Worm (Caenorhabditis elegans) whole organism, L4 larva: ENCODE measurements around the gene col-33.

ENCODE experiments used
- F44E2.7 ChIP-seq: fragments of 200-800 bp; sonication (Bioruptor generic); IDR thresholded peaks from 2 replicates; pipeline ENCODE4 v2.1.2; 2022; ENCODE audit warnings: missing genetic modification characterization, missing compliant biosample characterization
- T20F7.1 ChIP-seq: fragments of 200-800 bp; sonication (Bioruptor generic); optimal IDR thresholded peaks from 2 replicates; lab custom pipeline; 2018; ENCODE audit warnings: mild to moderate bottlenecking, missing genetic modification characterization, missing compliant biosample characterization
- Y48G9A.11 ChIP-seq: fragments of 200-800 bp; sonication (Bioruptor generic); IDR thresholded peaks from 2 replicates; pipeline ENCODE4 v1.3.6; 2022; ENCODE audit warnings: missing genetic modification reagents, missing genetic modification characterization, missing compliant biosample characterization
- aha-1 ChIP-seq: fragments of 150-350 bp; peaks from one replicate; lab custom pipeline; 2014; ENCODE audit warnings: missing biosample characterization, missing genetic modification characterization
- ama-1 ChIP-seq: fragments of 150-350 bp; optimal IDR thresholded peaks from 2 replicates; lab custom pipeline; 2014; ENCODE audit warnings: inconsistent platforms, mixed read lengths
- ceh-62 ChIP-seq: sonication (generic microtip); optimal IDR thresholded peaks from 2 replicates; lab custom pipeline; 2017; ENCODE audit warnings: missing biosample characterization, missing genetic modification characterization
- ceh-82 ChIP-seq: sonication (generic microtip); optimal IDR thresholded peaks from 2 replicates; lab custom pipeline; 2017; ENCODE audit warnings: missing biosample characterization, missing genetic modification characterization
- daf-12 ChIP-seq: fragments of 150-350 bp; optimal IDR thresholded peaks from 2 replicates; lab custom pipeline; 2014; ENCODE audit warnings: missing biosample characterization, missing genetic modification reagents, missing genetic modification characterization
- daf-16 ChIP-seq, 3 experiments: sonication (generic microtip); optimal IDR thresholded peaks; 2 replicates each; lab custom pipeline; 2016 to 2017; ENCODE audit warnings: missing genetic modification characterization in 3 of 3, missing genetic modification reagents in 3 of 3, mild to moderate bottlenecking in 2 of 3, missing compliant biosample characterization in 2 of 3, missing biosample characterization in 1 of 3, moderate library complexity in 1 of 3
- daf-8 ChIP-seq: fragments of 200-800 bp; sonication (Bioruptor generic); IDR thresholded peaks from 2 replicates; pipeline ENCODE4 v1.3.6; 2022; ENCODE audit warnings: missing genetic modification characterization, missing compliant biosample characterization
- dmd-6 ChIP-seq: fragments of 200-800 bp; sonication (Bioruptor generic); IDR thresholded peaks from 2 replicates; pipeline ENCODE4 v1.3.6; 2022; ENCODE audit warnings: missing genetic modification reagents, missing genetic modification characterization, missing compliant biosample characterization
- duxl-1 ChIP-seq: sonication (generic microtip); optimal IDR thresholded peaks from 2 replicates; lab custom pipeline; 2016; ENCODE audit warnings: mild to moderate bottlenecking, missing genetic modification characterization, moderate library complexity, missing compliant biosample characterization; ENCODE audit not compliant: poor library complexity
- dve-1 ChIP-seq: sonication (generic microtip); optimal IDR thresholded peaks from 2 replicates; lab custom pipeline; 2017; ENCODE audit warnings: antibody characterized with exemption, mild to moderate bottlenecking, missing genetic modification characterization, missing compliant biosample characterization; ENCODE audit not compliant: insufficient read depth
- egl-43 ChIP-seq: fragments of 200-800 bp; sonication (Bioruptor generic); IDR thresholded peaks from 2 replicates; pipeline ENCODE4 v1.3.6; 2022; ENCODE audit warnings: missing genetic modification reagents, missing genetic modification characterization, missing compliant biosample characterization
- hlh-11 ChIP-seq: fragments of 200-800 bp; sonication (Bioruptor generic); optimal IDR thresholded peaks from 2 replicates; lab custom pipeline; 2018; ENCODE audit warnings: mild to moderate bottlenecking, missing genetic modification characterization, missing compliant biosample characterization
- hlh-30 ChIP-seq: sonication (generic microtip); optimal IDR thresholded peaks from 2 replicates; lab custom pipeline; 2017; ENCODE audit warnings: antibody characterized with exemption, mild to moderate bottlenecking, missing genetic modification characterization, missing compliant biosample characterization; ENCODE audit not compliant: insufficient read depth
- hmg-1.1 ChIP-seq: fragments of 200-800 bp; sonication (Bioruptor generic); IDR thresholded peaks from 2 replicates; pipeline ENCODE4 v1.3.6; 2022; ENCODE audit warnings: missing genetic modification reagents, missing genetic modification characterization, missing compliant biosample characterization
- lim-7 ChIP-seq: fragments of 200-800 bp; sonication (Bioruptor generic); IDR thresholded peaks from 2 replicates; pipeline ENCODE4 v1.3.6; 2022; ENCODE audit warnings: missing genetic modification characterization, missing compliant biosample characterization
- lin-39 ChIP-seq: fragments of 150-350 bp; optimal IDR thresholded peaks from 2 replicates; lab custom pipeline; 2014; ENCODE audit warnings: missing biosample characterization, missing genetic modification reagents, missing genetic modification characterization
- lir-3 ChIP-seq: sonication (generic microtip); optimal IDR thresholded peaks from 2 replicates; lab custom pipeline; 2016; ENCODE audit warnings: mild to moderate bottlenecking, missing genetic modification characterization, missing compliant biosample characterization
- lsy-2 ChIP-seq, 2 experiments: fragments of 150-350 bp in 1 of 2; sonication (generic microtip) in 1 of 2; optimal IDR thresholded peaks; 2 replicates each; lab custom pipeline; 2014 to 2017; ENCODE audit warnings: missing biosample characterization in 2 of 2, missing genetic modification characterization in 2 of 2
- mdl-1 ChIP-seq, 2 experiments: fragments of 150-350 bp in 1 of 2; sonication (generic microtip) in 1 of 2; optimal IDR thresholded peaks; 2 replicates each; lab custom pipeline; 2014 to 2017; ENCODE audit warnings: missing biosample characterization in 2 of 2, missing genetic modification characterization in 2 of 2
- mdt-29 ChIP-seq: fragments of 200-800 bp; sonication (Bioruptor generic); IDR thresholded peaks from 2 replicates; pipeline ENCODE4 v1.3.6; 2022; ENCODE audit warnings: missing genetic modification reagents, missing genetic modification characterization, missing compliant biosample characterization
- mes-2 ChIP-seq: sonication (generic microtip); optimal IDR thresholded peaks from 2 replicates; lab custom pipeline; 2016; ENCODE audit warnings: missing genotype, mild to moderate bottlenecking, missing genetic modification characterization, missing compliant biosample characterization; ENCODE audit not compliant: poor library complexity, severe bottlenecking
- mxl-2 ChIP-seq: fragments of 200-800 bp; sonication (Bioruptor generic); conservative IDR thresholded peaks from 2 replicates; pipeline ENCODE4 v1.3.6; 2022; ENCODE audit warnings: missing genetic modification reagents, missing genetic modification characterization, missing compliant biosample characterization
- mxl-3 ChIP-seq: fragments of 200-800 bp; sonication (Bioruptor generic); optimal IDR thresholded peaks from 2 replicates; lab custom pipeline; 2018; ENCODE audit warnings: mild to moderate bottlenecking, missing genetic modification characterization, missing compliant biosample characterization
- nhr-102 ChIP-seq: sonication (generic microtip); optimal IDR thresholded peaks from 2 replicates; lab custom pipeline; 2016; ENCODE audit warnings: mild to moderate bottlenecking, missing genetic modification characterization, moderate library complexity, missing compliant biosample characterization
- nhr-11 ChIP-seq: fragments of 150-350 bp; optimal IDR thresholded peaks from 2 replicates; lab custom pipeline; 2014; ENCODE audit warnings: missing biosample characterization, missing genetic modification characterization
- nhr-28 ChIP-seq: fragments of 150-350 bp; optimal IDR thresholded peaks from 2 replicates; lab custom pipeline; 2014; ENCODE audit warnings: missing biosample characterization, missing genetic modification characterization
- nhr-42 ChIP-seq: fragments of 200-800 bp; sonication (Bioruptor generic); IDR thresholded peaks from 2 replicates; pipeline ENCODE4 v1.3.6; 2022; ENCODE audit warnings: missing genetic modification characterization, missing compliant biosample characterization
- nhr-48 ChIP-seq: sonication (generic microtip); optimal IDR thresholded peaks from 2 replicates; lab custom pipeline; 2016; ENCODE audit warnings: mild to moderate bottlenecking, missing genetic modification characterization, missing compliant biosample characterization
- nhr-77 ChIP-seq: fragments of 150-350 bp; optimal IDR thresholded peaks from 2 replicates; lab custom pipeline; 2014; ENCODE audit warnings: missing biosample characterization, missing genetic modification characterization
- pha-4 ChIP-seq, 2 experiments: fragments of 150-350 bp in 1 of 2; fragments of 200-800 bp in 1 of 2; sonication (Bioruptor generic) in 1 of 2; IDR thresholded peaks in 1 of 2; optimal IDR thresholded peaks in 1 of 2; 2 replicates each; pipeline versions ENCODE4 v1.3.6 to Lab custom; 2014 to 2022; ENCODE audit warnings: missing genetic modification characterization in 2 of 2, missing genetic modification reagents in 2 of 2, missing biosample characterization in 1 of 2, missing compliant biosample characterization in 1 of 2
- php-3 ChIP-seq: fragments of 200-800 bp; sonication (Bioruptor generic); IDR thresholded peaks from 2 replicates; pipeline ENCODE4 v1.3.6; 2022; ENCODE audit warnings: missing genetic modification reagents, missing genetic modification characterization, missing compliant biosample characterization
- saeg-2 ChIP-seq: fragments of 200-800 bp; sonication (Bioruptor generic); IDR thresholded peaks from 2 replicates; pipeline ENCODE4 v1.3.6; 2022; ENCODE audit warnings: missing genetic modification reagents, missing genetic modification characterization, missing compliant biosample characterization
- skn-1 ChIP-seq: fragments of 150-350 bp; optimal IDR thresholded peaks from 2 replicates; lab custom pipeline; 2014; ENCODE audit warnings: missing biosample characterization, missing genetic modification characterization
- spr-1 ChIP-seq: sonication (generic microtip); optimal IDR thresholded peaks from 2 replicates; lab custom pipeline; 2016; ENCODE audit warnings: mild to moderate bottlenecking, missing genetic modification characterization, missing compliant biosample characterization
- spr-3 ChIP-seq: fragments of 200-800 bp; sonication (Bioruptor generic); optimal IDR thresholded peaks from 2 replicates; lab custom pipeline; 2018; ENCODE audit warnings: mild to moderate bottlenecking, missing genetic modification characterization, missing compliant biosample characterization
- tra-1 ChIP-seq: fragments of 200-800 bp; sonication (Bioruptor generic); IDR thresholded peaks from 2 replicates; pipeline ENCODE4 v1.3.6; 2022; ENCODE audit warnings: missing genetic modification reagents, missing genetic modification characterization, missing compliant biosample characterization
- unc-62 ChIP-seq, 3 experiments: fragments of 150-350 bp in 1 of 3; sonication (generic microtip); optimal IDR thresholded peaks in 2 of 3; peaks in 1 of 3; 1 replicate in 1 of 3; 2 replicates in 2 of 3; lab custom pipeline; 2014 to 2017; ENCODE audit warnings: missing biosample characterization in 3 of 3, missing genetic modification characterization in 3 of 3, missing genetic modification reagents in 3 of 3, missing genotype in 1 of 3
- zip-2 ChIP-seq: fragments of 150-350 bp; optimal IDR thresholded peaks from 2 replicates; lab custom pipeline; 2014; ENCODE audit warnings: missing biosample characterization, missing genetic modification characterization
- ztf-7 ChIP-seq: fragments of 150-350 bp; optimal IDR thresholded peaks from 2 replicates; lab custom pipeline; 2014; ENCODE audit warnings: missing biosample characterization, missing genetic modification characterization

Gene col-33

ce11 chrIV:4292569-4292968, 29.5 kb downstream of the col-33 start, which contains the start of gene F15E6.10:
Gene F15E6.10, plus strand, starts transcription at chrIV:4292869.
- TF ChIP-seq spr-3 (GFP tag; lab: Kevin White, UChicago) (no peak), tra-1 (no peak), lir-3 (tag; lab: Kevin White, UChicago) (no peak), php-3 (GFP tag; lab: Robert Waterston, UW) (no peak), daf-8 (GFP tag; lab: Robert Waterston, UW) (no peak), nhr-77 (tag; lab: Kevin White, UChicago) (no peak), F44E2.7 (GFP tag; lab: Robert Waterston, UW) (no peak), egl-43 (GFP tag; lab: Robert Waterston, UW) (no peak), zip-2 (no peak), aha-1 (tag; lab: Kevin White, UChicago) (no peak), Y48G9A.11 (GFP tag; lab: Robert Waterston, UW) (no peak), skn-1 (tag; lab: Kevin White, UChicago) (no peak), dmd-6 (GFP tag; lab: Robert Waterston, UW) (no peak), mdt-29 (no peak)

- TF ChIP-seq hlh-11 (tag; lab: Kevin White, UChicago): peak; percentile 76
- no peak for TF ChIP-seq nhr-42 (GFP tag; lab: Robert Waterston, UW)
- no peak for TF ChIP-seq daf-12 (tag; lab: Kevin White, UChicago)
- TF ChIP-seq hmg-1.1 (GFP tag; lab: Robert Waterston, UW): no peak
- TF ChIP-seq daf-16 (GFP tag; optimal IDR thresholded peaks at IDR 0.05; lab: Kevin White, UChicago): no peak
- TF ChIP-seq daf-16 (tag; optimal IDR thresholded peaks at IDR 0.05; lab: Kevin White, UChicago): no peak
- peak; percentile 52 for TF ChIP-seq dve-1 (tag; lab: Kevin White, UChicago)
- no peak for TF ChIP-seq lin-39 (tag; lab: Kevin White, UChicago)
- TF ChIP-seq mxl-2 (GFP tag; lab: Robert Waterston, UW): no peak
- no peak for TF ChIP-seq ama-1 (lab: Kevin White, UChicago)
- no peak for TF ChIP-seq lim-7 (GFP tag; lab: Robert Waterston, UW)
- no peak for TF ChIP-seq T20F7.1 (GFP tag; lab: Kevin White, UChicago)
- peak in 1 of 2 experiments; percentile 99 for TF ChIP-seq unc-62 (GFP tag; optimal IDR thresholded peaks at IDR 0.05 in 1 of 2; lab: Kevin White, UChicago)
- TF ChIP-seq unc-62 (tag; optimal IDR thresholded peaks at IDR 0.05; lab: Kevin White, UChicago): no peak
- TF ChIP-seq ceh-82: no peak
- TF ChIP-seq ceh-62 (tag; lab: Kevin White, UChicago): no peak
- TF ChIP-seq nhr-48 (tag; lab: Kevin White, UChicago): peak; percentile 79
- no peak for TF ChIP-seq pha-4 (GFP tag; IDR thresholded peaks at IDR 0.05; lab: Robert Waterston, UW)
- TF ChIP-seq pha-4 (tag; optimal IDR thresholded peaks at IDR 0.05; lab: Kevin White, UChicago): no peak
- no peak for TF ChIP-seq saeg-2 (GFP tag; lab: Robert Waterston, UW)
- TF ChIP-seq nhr-11 (tag; lab: Kevin White, UChicago): peak; percentile 34
- peak; percentile 32 to 62 for TF ChIP-seq mdl-1 (tag; optimal IDR thresholded peaks at IDR 0.05; lab: Kevin White, UChicago)
- TF ChIP-seq hlh-30 (tag; lab: Kevin White, UChicago): peak; percentile 78
- TF ChIP-seq duxl-1: peak; percentile 26
- TF ChIP-seq spr-1 (tag; lab: Kevin White, UChicago): no peak
- TF ChIP-seq dmd-6 (GFP tag; lab: Robert Waterston, UW): peak; percentile 74
- peak; percentile 65 for TF ChIP-seq nhr-102 (tag; lab: Kevin White, UChicago)
- peak; percentile 24 for TF ChIP-seq aha-1 (tag; lab: Kevin White, UChicago)
- TF ChIP-seq mes-2 (tag; lab: Kevin White, UChicago): no peak
- peak; percentile 29 for TF ChIP-seq mxl-3
- TF ChIP-seq nhr-28 (tag; lab: Kevin White, UChicago): peak; percentile 82
- TF ChIP-seq ztf-7 (tag; lab: Kevin White, UChicago): no peak
- no peak for TF ChIP-seq nhr-77 (tag; lab: Kevin White, UChicago)
- peak in 1 of 2 experiments; percentile 22 for TF ChIP-seq lsy-2 (tag; optimal IDR thresholded peaks at IDR 0.05; lab: Kevin White, UChicago)
These were observed 31.5 kb downstream of the col-33 start, which contains the start of gene F15E6.3 for ce11 chrIV:4294552-4294951. Gene F15E6.3, plus strand, starts transcription at chrIV:4294895.
